Worm (Caenorhabditis elegans) whole organism, early embryonic: Measurements from ENCODE around the gene nlp-43.

Experiments used
- B0310.2 ChIP-seq: sonication (generic microtip); optimal IDR thresholded peaks from 2 replicates; lab custom pipeline; 2016; ENCODE audit warnings: mild to moderate bottlenecking, missing genetic modification characterization, missing compliant biosample characterization
- F13C5.2 ChIP-seq: sonication (generic microtip); optimal IDR thresholded peaks from 2 replicates; lab custom pipeline; 2017; ENCODE audit warnings: mild to moderate bottlenecking, missing genetic modification characterization, inconsistent platforms, missing compliant biosample characterization
- aly-1 ChIP-seq: sonication (generic microtip); optimal IDR thresholded peaks from 2 replicates; lab custom pipeline; 2016; ENCODE audit warnings: missing genetic modification characterization, missing compliant biosample characterization
- ama-1 ChIP-seq: fragments of 150-350 bp; optimal IDR thresholded peaks from 2 replicates; lab custom pipeline; 2014
- ceh-13 ChIP-seq: fragments of 200-800 bp; sonication (Bioruptor generic); optimal IDR thresholded peaks from 2 replicates; lab custom pipeline; 2018; ENCODE audit warnings: mild to moderate bottlenecking, missing genetic modification characterization, missing compliant biosample characterization
- ceh-36 ChIP-seq: sonication (generic microtip); optimal IDR thresholded peaks from 2 replicates; lab custom pipeline; 2016; ENCODE audit warnings: missing genetic modification characterization, inconsistent platforms, missing compliant biosample characterization
- ets-7 ChIP-seq: sonication (generic microtip); optimal IDR thresholded peaks from 2 replicates; lab custom pipeline; 2016; ENCODE audit warnings: missing genotype, missing genetic modification characterization, missing compliant biosample characterization
- flt-1 ChIP-seq: fragments of 200-800 bp; sonication (Bioruptor generic); IDR thresholded peaks from 2 replicates; pipeline ENCODE4 v1.3.6; 2022; ENCODE audit warnings: missing genetic modification characterization, missing compliant biosample characterization
- hmbx-1 ChIP-seq: sonication (generic microtip); optimal IDR thresholded peaks from 2 replicates; lab custom pipeline; 2016; ENCODE audit warnings: mild to moderate bottlenecking, missing genetic modification characterization, missing compliant biosample characterization
- hnd-1 ChIP-seq: sonication (generic microtip); optimal IDR thresholded peaks from 2 replicates; lab custom pipeline; 2016; ENCODE audit warnings: missing genetic modification characterization, missing compliant biosample characterization
- pes-1 ChIP-seq: fragments of 200-800 bp; sonication (Bioruptor generic); IDR thresholded peaks from 2 replicates; pipeline ENCODE4 v1.3.6; 2022; ENCODE audit warnings: missing genetic modification reagents, missing genetic modification characterization, missing compliant biosample characterization
- sea-1 ChIP-seq: fragments of 200-800 bp; sonication (Bioruptor generic); conservative IDR thresholded peaks from 2 replicates; pipeline ENCODE4 v1.3.6; 2022; ENCODE audit warnings: missing genetic modification characterization, missing compliant biosample characterization
- tbx-11 ChIP-seq: fragments of 200-800 bp; sonication (Bioruptor generic); IDR thresholded peaks from 2 replicates; pipeline ENCODE4 v1.3.6; 2022; ENCODE audit warnings: missing genetic modification characterization, missing compliant biosample characterization
- tbx-37 ChIP-seq: fragments of 200-800 bp; sonication (Bioruptor generic); conservative IDR thresholded peaks from 2 replicates; pipeline ENCODE4 v1.3.6; 2022; ENCODE audit warnings: missing genetic modification reagents, missing genetic modification characterization, missing compliant biosample characterization

DNA sequence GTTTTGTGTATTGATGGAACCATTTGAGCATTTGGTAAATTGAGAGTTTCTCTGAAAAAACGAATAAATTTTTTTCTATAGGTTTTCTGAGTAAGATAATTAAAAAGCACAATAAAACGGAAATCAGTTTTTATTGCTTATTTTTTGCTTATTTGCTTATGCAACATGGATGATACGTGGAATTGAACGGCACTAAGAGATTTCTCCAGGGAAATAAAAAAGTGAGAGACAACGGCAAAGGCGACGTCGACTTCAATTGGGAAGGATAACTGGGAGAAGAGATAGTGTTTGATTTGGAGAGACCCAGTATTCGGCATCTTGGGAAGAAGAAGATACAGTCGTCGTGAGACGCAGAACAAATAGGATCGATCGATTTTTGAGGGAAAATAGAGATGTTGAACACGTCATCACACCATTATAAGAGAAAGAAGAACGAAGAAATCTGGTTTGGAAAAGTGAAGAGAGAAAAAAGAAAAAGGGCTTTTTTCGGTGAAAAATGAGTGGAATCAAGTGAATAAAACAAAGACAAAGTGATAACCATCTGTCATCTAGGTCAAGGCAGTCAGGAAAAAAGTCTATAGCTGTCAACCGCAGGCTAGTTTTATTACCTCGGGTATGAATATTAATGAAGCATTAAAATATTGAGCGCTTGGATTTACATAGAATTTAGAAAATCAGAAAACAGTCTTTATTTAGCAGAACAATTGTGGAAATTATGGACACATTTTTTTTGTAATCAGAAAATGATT lies 43.9 kb upstream of the nlp-43 start, which contains the start of gene tmem-131:
- TF ChIP-seq F13C5.2 (tag; lab: Kevin White, UChicago): no peak
- no peak for TF ChIP-seq sea-1 (GFP tag; lab: Robert Waterston, UW)
- TF ChIP-seq flt-1: no peak
- no peak for TF ChIP-seq ama-1 (lab: Kevin White, UChicago)
- TF ChIP-seq tbx-11 (GFP tag; lab: Robert Waterston, UW): no peak
- TF ChIP-seq ceh-36 (tag; lab: Kevin White, UChicago): no peak
- TF ChIP-seq hmbx-1 (tag; lab: Kevin White, UChicago): no peak
- TF ChIP-seq B0310.2: no peak
- TF ChIP-seq pes-1 (GFP tag; lab: Robert Waterston, UW): no peak
- no peak for TF ChIP-seq ets-7
- TF ChIP-seq tbx-37 (GFP tag; lab: Robert Waterston, UW): no peak
- no peak for TF ChIP-seq ceh-13 (GFP tag; lab: Kevin White, UChicago)
- no peak for TF ChIP-seq hnd-1 (tag; lab: Kevin White, UChicago)
- TF ChIP-seq aly-1 (tag; lab: Kevin White, UChicago): no peak
